Worm (Caenorhabditis elegans): ENCODE data around the gene lmbr-1.
"Not testable (repeated sequence)": the region's sequence is repeated elsewhere in the genome, so short reads cannot be mapped to it uniquely, and the experiment has no call there.

ce11 chrIII:8347822-8348221, 24.2 kb upstream of the lmbr-1 start, which contains the start of gene clc-29:
- TF ChIP-seq hlh-30 (tag; optimal IDR thresholded peaks at IDR 0.05; ENCODE audit: insufficient read depth); fkh-10 (GFP tag; optimal IDR thresholded peaks at IDR 0.05); unc-55 (GFP tag; optimal IDR thresholded peaks at IDR 0.05); pag-3 (tag; optimal IDR thresholded peaks at IDR 0.05; ENCODE audit: borderline replicate concordance); unc-86 (tag; optimal IDR thresholded peaks at IDR 0.05): not testable (repeated sequence)
